Worm (Caenorhabditis elegans): ENCODE data around the gene dyci-1.

The dyci-1 gene

DNA sequence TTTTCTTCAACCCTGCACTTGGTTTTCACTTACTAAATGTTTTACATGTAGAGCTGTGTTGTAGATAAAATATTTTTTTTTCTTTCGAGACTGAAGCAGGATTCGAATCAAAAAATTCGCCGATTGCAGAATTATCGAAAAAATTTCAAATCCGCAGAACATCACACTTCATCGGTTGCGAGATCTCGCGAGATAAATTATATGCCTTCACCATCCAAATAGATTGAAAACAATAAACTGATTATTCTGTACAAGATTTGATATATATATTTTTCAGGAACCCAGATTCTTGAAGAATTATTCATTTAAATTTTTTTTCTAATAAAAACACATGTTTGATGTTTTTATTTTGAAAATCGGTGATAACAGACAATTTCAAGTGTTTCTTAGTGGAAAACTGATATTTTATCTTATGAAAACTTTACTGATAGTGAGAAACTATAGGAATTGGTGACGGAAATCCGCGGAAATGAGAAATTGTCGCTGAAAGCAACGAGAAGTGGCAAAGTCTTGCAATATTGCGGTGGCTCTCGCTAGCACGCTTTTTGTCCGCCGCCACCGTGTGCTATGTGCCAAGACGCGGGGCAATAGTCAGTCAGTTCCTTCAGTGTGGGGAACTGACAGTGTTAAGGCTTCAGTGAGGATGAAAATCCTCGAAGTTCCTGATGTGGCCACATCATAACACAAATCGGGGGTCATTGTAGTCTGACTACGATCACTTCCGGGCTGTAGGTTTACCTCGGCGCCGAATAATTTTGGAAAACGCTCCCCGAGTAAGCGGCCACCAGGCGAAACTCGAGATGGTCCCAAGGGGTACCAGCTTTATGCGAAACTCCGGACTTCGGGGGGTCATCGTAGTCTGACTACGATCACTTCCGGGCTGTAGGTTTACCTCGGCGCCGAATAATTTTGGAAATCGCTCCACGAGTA lies 7.6 kb upstream of the dyci-1 start:
- 0 out of 2 replicates have a peak, but pooled peaks have one; percentile 7 for TF ChIP-seq dmd-6 (GFP tag; IDR thresholded peaks at IDR 0.05)
- 0 out of 2 replicates have a peak, but pooled peaks have one; percentile 32 for TF ChIP-seq D1046.2 (GFP tag; IDR thresholded peaks at IDR 0.05)
- TF ChIP-seq hmg-1.1 (GFP tag; IDR thresholded peaks at IDR 0.05) = peak; percentile 22; the same call in 1 of the 2 replicates
- TF ChIP-seq attf-4 (tag; optimal IDR thresholded peaks at IDR 0.05) = peak; percentile 26
- 0 out of 2 replicates have a peak, but pooled peaks have one; percentile 56 for TF ChIP-seq F44E2.7 (GFP tag; IDR thresholded peaks at IDR 0.05)
- 0 out of 2 replicates have a peak, but pooled peaks have one; percentile 4 for TF ChIP-seq egl-43 (GFP tag; IDR thresholded peaks at IDR 0.05)
- TF ChIP-seq aha-1 (tag) = peak; percentile 73
- TF ChIP-seq spr-3 (GFP tag; optimal IDR thresholded peaks at IDR 0.05) = peak; percentile 50
- peak; percentile 29 for TF ChIP-seq mes-2 (tag; optimal IDR thresholded peaks at IDR 0.05; ENCODE audit: poor library complexity, severe bottlenecking)
- no peak for TF ChIP-seq daf-16 (GFP tag; optimal IDR thresholded peaks at IDR 0.05)
- TF ChIP-seq daf-16 (tag; optimal IDR thresholded peaks at IDR 0.05) = peak; percentile 15
- peak; percentile 22 for TF ChIP-seq lin-13 (GFP tag; optimal IDR thresholded peaks at IDR 0.05)
- no peak for TF ChIP-seq ceh-82 (tag; optimal IDR thresholded peaks at IDR 0.05)
- TF ChIP-seq snpc-4 (tag; optimal IDR thresholded peaks at IDR 0.05) = peak; percentile 56
- TF ChIP-seq ceh-44 (GFP tag; IDR thresholded peaks at IDR 0.05) = no peak
- TF ChIP-seq nhr-76 (tag; optimal IDR thresholded peaks at IDR 0.05) = no peak
- TF ChIP-seq mxl-2 (GFP tag; conservative IDR thresholded peaks at IDR 0.05) = no peak
- TF ChIP-seq mxl-3 (GFP tag; optimal IDR thresholded peaks at IDR 0.05) = no peak
- no peak for TF ChIP-seq nhr-10 (tag; optimal IDR thresholded peaks at IDR 0.05)
- peak; percentile 10; the same call in 1 of the 2 replicates for TF ChIP-seq lim-7 (GFP tag; IDR thresholded peaks at IDR 0.05)
- peak; percentile 54 for TF ChIP-seq T20F7.1 (GFP tag; optimal IDR thresholded peaks at IDR 0.05)
- no peak for TF ChIP-seq ceh-20 (GFP tag; IDR thresholded peaks at IDR 0.05)
- peak; percentile 76 for TF ChIP-seq set-16 (GFP tag; IDR thresholded peaks at IDR 0.05)
- 0 out of 2 replicates have a peak, but pooled peaks have one; percentile 13 for TF ChIP-seq arid-1 (GFP tag; conservative IDR thresholded peaks at IDR 0.05)
- TF ChIP-seq nhr-48 (tag; optimal IDR thresholded peaks at IDR 0.05) = peak; percentile 36
- TF ChIP-seq skn-1 (tag; optimal IDR thresholded peaks at IDR 0.05) = no peak
- TF ChIP-seq lin-1 (GFP tag; IDR thresholded peaks at IDR 0.05) = peak; percentile 17; the same call in 1 of the 2 replicates
- peak; percentile 82 for TF ChIP-seq snpc-1.2 (GFP tag; IDR thresholded peaks at IDR 0.05)
- peak; percentile 35 for TF ChIP-seq mep-1 (tag; optimal IDR thresholded peaks at IDR 0.05)
- TF ChIP-seq vab-7 (GFP tag; IDR thresholded peaks at IDR 0.05) = 0 out of 2 replicates have a peak, but pooled peaks have one; percentile 21
- peak; percentile 66; the same call in 1 of the 2 replicates for TF ChIP-seq Y48G9A.11 (GFP tag; IDR thresholded peaks at IDR 0.05)
- TF ChIP-seq lin-38 (GFP tag; IDR thresholded peaks at IDR 0.05) = peak; percentile 32
- peak; percentile 28 for TF ChIP-seq ama-1 (optimal IDR thresholded peaks at IDR 0.05)
- TF ChIP-seq pha-4 (GFP tag; IDR thresholded peaks at IDR 0.05) = peak; percentile 54; the same call in 1 of the 2 replicates
- no peak for TF ChIP-seq pha-4 (tag; optimal IDR thresholded peaks at IDR 0.05)
- TF ChIP-seq nhr-102 (tag; optimal IDR thresholded peaks at IDR 0.05) = peak; percentile 72
- peak in 1 of 2 experiments; percentile 48 for TF ChIP-seq lsy-2 (tag; optimal IDR thresholded peaks at IDR 0.05)
- TF ChIP-seq fkh-10 (GFP tag; optimal IDR thresholded peaks at IDR 0.05) = no peak
- TF ChIP-seq dve-1 (tag; optimal IDR thresholded peaks at IDR 0.05; ENCODE audit: insufficient read depth) = peak; percentile 51
- TF ChIP-seq duxl-1 (tag; optimal IDR thresholded peaks at IDR 0.05; ENCODE audit: poor library complexity) = peak; percentile 55
- TF ChIP-seq zfp-3 (GFP tag; conservative IDR thresholded peaks at IDR 0.05) = peak; percentile 63
- 0 out of 2 replicates have a peak, but pooled peaks have one; percentile 26 for TF ChIP-seq tra-1 (GFP tag; IDR thresholded peaks at IDR 0.05)

Data from whole organism, L4 larva.